Worm (Caenorhabditis elegans): ENCODE data around the gene clec-142.

The clec-142 gene

ce11 chrII:8259038-8259437 lies 19.4 kb upstream of the clec-142 start, which contains the start of gene F35C11.6:
Gene F35C11.6 (minus strand): TSS chrII:8259138.
- TF ChIP-seq fkh-8 (tag; optimal IDR thresholded peaks at IDR 0.05) (no peak), blmp-1 (tag; optimal IDR thresholded peaks at IDR 0.05) (peak; percentile 9), elt-3 (tag; optimal IDR thresholded peaks at IDR 0.05) (peak in 1 of 6 experiments; percentile 3)

ce11 chrII:8259674-8260073 lies 18.8 kb upstream of the clec-142 start:
- TF ChIP-seq nhr-20 (tag; optimal IDR thresholded peaks at IDR 0.05) (peak; percentile 41), ceh-8 (GFP tag; optimal IDR thresholded peaks at IDR 0.05) (no peak), efl-1 (optimal IDR thresholded peaks at IDR 0.05) (no peak), efl-1 (GFP tag; optimal IDR thresholded peaks at IDR 0.05 in 1 of 2) (peak in 1 of 2 experiments; percentile 16), lin-35 (GFP tag; optimal IDR thresholded peaks at IDR 0.05) (peak in 1 of 2 experiments; percentile 36), snu-23 (GFP tag; optimal IDR thresholded peaks at IDR 0.05) (peak; percentile 43), unc-130 (tag; optimal IDR thresholded peaks at IDR 0.05) (peak; percentile 20), nhr-71 (tag; optimal IDR thresholded peaks at IDR 0.05) (peak; percentile 51), fkh-8 (tag; optimal IDR thresholded peaks at IDR 0.05) (no peak), elt-3 (tag; optimal IDR thresholded peaks at IDR 0.05) (peak in 1 of 6 experiments; percentile 31), blmp-1 (tag; optimal IDR thresholded peaks at IDR 0.05) (peak; percentile 36), swsn-7 (tag; optimal IDR thresholded peaks at IDR 0.05) (no peak), aha-1 (tag; optimal IDR thresholded peaks at IDR 0.05) (no peak), lin-14 (GFP tag; optimal IDR thresholded peaks at IDR 0.05) (peak; percentile 54), nhr-85 (tag) (peak; percentile 94)

ce11 chrII:8263562-8263961 lies 14.9 kb upstream of the clec-142 start:
- TF ChIP-seq lin-13 (GFP tag; optimal IDR thresholded peaks at IDR 0.05) (no peak), lir-3 (tag; optimal IDR thresholded peaks at IDR 0.05; ENCODE audit: poor library complexity) (no peak), pag-3 (tag; optimal IDR thresholded peaks at IDR 0.05; ENCODE audit: borderline replicate concordance, insufficient read depth) (no peak), sup-37 (GFP tag; optimal IDR thresholded peaks at IDR 0.05) (no peak), nhr-90 (tag; optimal IDR thresholded peaks at IDR 0.05; ENCODE audit: poor library complexity) (peak; percentile 15), unc-86 (tag; optimal IDR thresholded peaks at IDR 0.05) (no peak), egl-13 (tag; optimal IDR thresholded peaks at IDR 0.05) (no peak), nhr-237 (tag; optimal IDR thresholded peaks at IDR 0.05) (no peak), nhr-76 (tag; optimal IDR thresholded peaks at IDR 0.05) (no peak), lin-15B (tag; optimal IDR thresholded peaks at IDR 0.05) (no peak), nhr-20 (tag; optimal IDR thresholded peaks at IDR 0.05) (peak; percentile 64), efl-1 (optimal IDR thresholded peaks at IDR 0.05) (no peak), efl-1 (GFP tag; optimal IDR thresholded peaks at IDR 0.05 in 1 of 2) (peak in 1 of 2 experiments; percentile 84), mdl-1 (tag; optimal IDR thresholded peaks at IDR 0.05) (peak in 1 of 2 experiments; percentile 33), tlp-1 (tag; optimal IDR thresholded peaks at IDR 0.05) (no peak), jun-1 (tag; optimal IDR thresholded peaks at IDR 0.05) (no peak), efl-3 (GFP tag; optimal IDR thresholded peaks at IDR 0.05) (no peak), sptf-1 (tag; optimal IDR thresholded peaks at IDR 0.05) (no peak), ceh-88 (GFP tag; IDR thresholded peaks at IDR 0.05) (no peak), hlh-17 (GFP tag; optimal IDR thresholded peaks at IDR 0.05; ENCODE audit: borderline replicate concordance) (no peak), elt-3 (tag; optimal IDR thresholded peaks at IDR 0.05) (peak in 1 of 6 experiments; percentile 52), dsc-1 (tag; optimal IDR thresholded peaks at IDR 0.05) (no peak), zip-4 (GFP tag; optimal IDR thresholded peaks at IDR 0.05) (no peak), skn-1 (tag; optimal IDR thresholded peaks at IDR 0.05) (no peak), irx-1 (tag; optimal IDR thresholded peaks at IDR 0.05) (no peak), nhr-71 (tag; optimal IDR thresholded peaks at IDR 0.05) (peak; percentile 50), pqm-1 (tag; optimal IDR thresholded peaks at IDR 0.05) (no peak), mef-2 (tag; optimal IDR thresholded peaks at IDR 0.05) (no peak), nhr-85 (tag) (peak; percentile 86), unc-30 (tag; optimal IDR thresholded peaks at IDR 0.05) (no peak), unc-62 (GFP tag; optimal IDR thresholded peaks at IDR 0.05) (no peak), ceh-63 (GFP tag; optimal IDR thresholded peaks at IDR 0.05) (no peak), lin-39 (tag; optimal IDR thresholded peaks at IDR 0.05) (no peak), isw-1 (GFP tag; IDR thresholded peaks at IDR 0.05) (no peak), nhr-28 (tag; optimal IDR thresholded peaks at IDR 0.05) (no peak), ceh-8 (GFP tag; optimal IDR thresholded peaks at IDR 0.05) (no peak), snu-23 (GFP tag; optimal IDR thresholded peaks at IDR 0.05) (no peak), mab-9 (GFP tag; IDR thresholded peaks at IDR 0.05) (no peak), hpl-2 (GFP tag; optimal IDR thresholded peaks at IDR 0.05) (no peak), elt-2 (tag; optimal IDR thresholded peaks at IDR 0.05) (no peak), ztf-4 (tag; optimal IDR thresholded peaks at IDR 0.05) (no peak)
